Fruit fly (Drosophila melanogaster): ENCODE measurements around the gene CG7058.

DNA sequence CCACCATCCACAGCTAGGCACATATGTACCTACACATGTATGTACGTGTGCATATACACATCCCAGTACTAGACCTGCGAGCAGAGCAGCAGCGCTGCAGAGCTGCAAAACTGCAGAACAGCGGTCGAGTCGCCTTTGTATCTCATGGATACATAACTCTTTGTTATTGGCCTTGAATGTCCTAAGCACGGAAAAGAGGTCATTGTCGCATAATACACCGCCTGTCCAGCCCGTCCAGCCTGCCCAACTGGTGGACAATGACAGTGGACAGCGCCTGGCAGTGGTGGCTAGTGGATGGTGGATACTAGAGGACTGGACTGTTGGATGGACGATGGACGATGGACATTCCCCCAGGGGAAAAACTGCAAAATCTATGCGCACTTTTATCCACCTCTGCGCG is 5.2 kb upstream of the CG7058 start:
- no peak for TF ChIP-seq Sox15 (GFP tag; optimal IDR thresholded peaks at IDR 0.05)
- no peak for TF ChIP-seq CG31627 (GFP tag; optimal IDR thresholded peaks at IDR 0.05)
- TF ChIP-seq Lpt (GFP tag; optimal IDR thresholded peaks at IDR 0.05), result no peak
